Worm (Caenorhabditis elegans): ENCODE data around the gene nhr-134.
A peak's percentile ranks its signal among the peaks of the same experiment; 100 is the strongest.

Gene nhr-134

ce11 chrV:2218803-2219202, 12.2 kb upstream of the nhr-134 start, which contains the start of gene nhr-56:
Gene nhr-56 (plus strand): TSS chrV:2219004.
- TF ChIP-seq swsn-7 (tag; optimal IDR thresholded peaks at IDR 0.05) (peak; percentile 32), ceh-90 (tag; optimal IDR thresholded peaks at IDR 0.05) (no peak), ztf-11 (tag; optimal IDR thresholded peaks at IDR 0.05) (no peak), lsy-2 (tag; optimal IDR thresholded peaks at IDR 0.05) (peak in 1 of 2 experiments; percentile 42), mep-1 (tag; optimal IDR thresholded peaks at IDR 0.05) (peak; percentile 60), fkh-10 (GFP tag; optimal IDR thresholded peaks at IDR 0.05) (no peak), lin-35 (GFP tag; optimal IDR thresholded peaks at IDR 0.05) (peak in 1 of 2 experiments; percentile 63), nhr-90 (tag; optimal IDR thresholded peaks at IDR 0.05; ENCODE audit: poor library complexity) (peak; percentile 38), snpc-4 (tag; optimal IDR thresholded peaks at IDR 0.05) (no peak), mdl-1 (tag; optimal IDR thresholded peaks at IDR 0.05) (peak in 1 of 2 experiments; percentile 38), lin-13 (GFP tag; optimal IDR thresholded peaks at IDR 0.05) (no peak), zip-4 (GFP tag; optimal IDR thresholded peaks at IDR 0.05) (peak; percentile 68), elt-2 (tag; optimal IDR thresholded peaks at IDR 0.05) (peak; percentile 27), efl-1 (optimal IDR thresholded peaks at IDR 0.05) (peak; percentile 23 to 28), efl-1 (GFP tag; optimal IDR thresholded peaks at IDR 0.05 in 1 of 2) (peak; percentile 3 to 87), nhr-77 (tag; optimal IDR thresholded peaks at IDR 0.05) (peak; percentile 15), hlh-17 (GFP tag; optimal IDR thresholded peaks at IDR 0.05; ENCODE audit: borderline replicate concordance) (no peak), nhr-19 (GFP tag; conservative IDR thresholded peaks at IDR 0.05) (peak; percentile 14; the same call in 1 of the 2 replicates), fkh-8 (tag; optimal IDR thresholded peaks at IDR 0.05) (peak; percentile 19), nhr-20 (tag; optimal IDR thresholded peaks at IDR 0.05) (peak; percentile 80), dpl-1 (GFP tag; optimal IDR thresholded peaks at IDR 0.05) (peak in 1 of 3 experiments; percentile 21), nhr-85 (tag) (peak; percentile 72), nhr-71 (tag; optimal IDR thresholded peaks at IDR 0.05) (peak; percentile 62), snu-23 (GFP tag; optimal IDR thresholded peaks at IDR 0.05) (peak; percentile 56), sox-4 (tag; optimal IDR thresholded peaks at IDR 0.05) (no peak), skn-1 (tag; optimal IDR thresholded peaks at IDR 0.05) (peak; percentile 66), nhr-47 (tag; optimal IDR thresholded peaks at IDR 0.05) (peak; percentile 23), blmp-1 (tag; optimal IDR thresholded peaks at IDR 0.05) (peak; percentile 39), jun-1 (tag; optimal IDR thresholded peaks at IDR 0.05) (peak; percentile 34), egl-13 (tag; optimal IDR thresholded peaks at IDR 0.05) (no peak), ceh-82 (tag; optimal IDR thresholded peaks at IDR 0.05) (peak; percentile 11 to 37 (median 13))

ce11 chrV:2221764-2222163, 9.3 kb upstream of the nhr-134 start, which contains the start of gene nhr-128:
Gene nhr-128 (plus strand): TSS chrV:2222064.
- TF ChIP-seq fkh-10 (GFP tag; optimal IDR thresholded peaks at IDR 0.05) (no peak), ztf-11 (tag; optimal IDR thresholded peaks at IDR 0.05) (no peak)

- TF ChIP-seq lin-13 (GFP tag; optimal IDR thresholded peaks at IDR 0.05) = no peak
- no peak for TF ChIP-seq nhr-77 (tag; optimal IDR thresholded peaks at IDR 0.05)
- no peak for TF ChIP-seq fkh-4 (tag; optimal IDR thresholded peaks at IDR 0.05; ENCODE audit: borderline replicate concordance)
- no peak for TF ChIP-seq lin-35 (GFP tag; optimal IDR thresholded peaks at IDR 0.05)
- no peak for TF ChIP-seq C16A3.4 (tag; optimal IDR thresholded peaks at IDR 0.05)
- no peak for TF ChIP-seq dsc-1 (tag; optimal IDR thresholded peaks at IDR 0.05)
- no peak for TF ChIP-seq dpl-1 (GFP tag; optimal IDR thresholded peaks at IDR 0.05)
- TF ChIP-seq lin-14 (GFP tag; optimal IDR thresholded peaks at IDR 0.05) = no peak
Observed at ce11 chrV:2225130-2225529, 5.9 kb upstream of the nhr-134 start, which contains the start of gene nhr-103. Gene nhr-103 (plus strand): TSS chrV:2225430.

ce11 chrV:2226903-2227302, 4.1 kb upstream of the nhr-134 start, which contains the start of gene nhr-18:
Gene nhr-18 (plus strand): TSS chrV:2227203.
- TF ChIP-seq ces-1 (GFP tag; optimal IDR thresholded peaks at IDR 0.05) (no peak), efl-1 (optimal IDR thresholded peaks at IDR 0.05) (no peak), efl-1 (GFP tag; optimal IDR thresholded peaks at IDR 0.05 in 1 of 2) (peak in 1 of 2 experiments; percentile 15)
